Worm (Caenorhabditis elegans) whole organism, young adult: ENCODE data around the gene fbxc-34.
A peak's percentile ranks its signal among the peaks of the same experiment; 100 is the strongest.
"Not testable (repeated sequence)": the region's sequence is repeated elsewhere in the genome, so short reads cannot be mapped to it uniquely, and the experiment has no call there.

ENCODE experiments used
- C06A6.2 ChIP-seq: fragments of 200-800 bp; sonication (Bioruptor generic); conservative IDR thresholded peaks from 2 replicates; pipeline ENCODE4 v1.3.6; 2022; ENCODE audit warnings: missing genetic modification characterization, missing compliant biosample characterization
- C17E4.6 ChIP-seq: fragments of 200-800 bp; sonication (Bioruptor generic); IDR thresholded peaks from 2 replicates; pipeline ENCODE4 v1.3.6; 2022; ENCODE audit warnings: missing genetic modification reagents, missing genetic modification characterization, missing compliant biosample characterization
- F22D6.2 ChIP-seq: sonication (generic microtip); optimal IDR thresholded peaks from 2 replicates; lab custom pipeline; 2016; ENCODE audit warnings: mild to moderate bottlenecking, missing genetic modification characterization, missing compliant biosample characterization
- F33H1.4 ChIP-seq: fragments of 200-800 bp; sonication (Bioruptor generic); IDR thresholded peaks from 2 replicates; pipeline ENCODE4 v1.3.6; 2022; ENCODE audit warnings: missing genetic modification reagents, missing genetic modification characterization, missing compliant biosample characterization
- F57A8.1 ChIP-seq: fragments of 200-800 bp; sonication (Bioruptor generic); optimal IDR thresholded peaks from 2 replicates; lab custom pipeline; 2018; ENCODE audit warnings: mild to moderate bottlenecking, missing genetic modification characterization, moderate library complexity, missing compliant biosample characterization
- T07F8.4 ChIP-seq: sonication (generic microtip); optimal IDR thresholded peaks from 2 replicates; lab custom pipeline; 2016; ENCODE audit warnings: mild to moderate bottlenecking, missing genetic modification characterization, moderate library complexity, missing compliant biosample characterization
- T26A5.8 ChIP-seq: sonication (generic microtip); optimal IDR thresholded peaks from 2 replicates; lab custom pipeline; 2016; ENCODE audit warnings: missing genetic modification characterization, missing compliant biosample characterization
- Y79H2A.3 ChIP-seq: fragments of 200-800 bp; sonication (Bioruptor generic); conservative IDR thresholded peaks from 2 replicates; pipeline ENCODE4 v1.3.6; 2022; ENCODE audit warnings: missing genetic modification reagents, missing genetic modification characterization, missing compliant biosample characterization
- aptf-2 ChIP-seq: fragments of 200-800 bp; sonication (Bioruptor generic); conservative IDR thresholded peaks from 2 replicates; pipeline ENCODE4 v1.3.6; 2022; ENCODE audit warnings: missing genetic modification reagents, missing genetic modification characterization, missing compliant biosample characterization
- athp-1 ChIP-seq: sonication (generic microtip); optimal IDR thresholded peaks from 2 replicates; lab custom pipeline; 2017; ENCODE audit warnings: mild to moderate bottlenecking, missing genetic modification characterization, missing compliant biosample characterization
- bed-1 ChIP-seq: fragments of 200-800 bp; sonication (Bioruptor generic); IDR thresholded peaks from 2 replicates; pipeline ENCODE4 v1.3.6; 2022; ENCODE audit warnings: missing genetic modification reagents, missing genetic modification characterization, missing compliant biosample characterization
- cebp-2 ChIP-seq: fragments of 200-800 bp; sonication (Bioruptor generic); IDR thresholded peaks from 2 replicates; pipeline ENCODE4 v1.3.6; 2022; ENCODE audit warnings: missing genetic modification characterization, missing compliant biosample characterization
- ceh-40 ChIP-seq: fragments of 200-800 bp; sonication (Bioruptor generic); IDR thresholded peaks from 2 replicates; pipeline ENCODE4 v1.3.6; 2022; ENCODE audit warnings: missing genetic modification characterization, missing compliant biosample characterization
- ceh-91 ChIP-seq: fragments of 200-800 bp; sonication (Bioruptor generic); IDR thresholded peaks from 2 replicates; pipeline ENCODE4 v1.3.6; 2022; ENCODE audit warnings: missing genetic modification reagents, missing genetic modification characterization, missing compliant biosample characterization
- efl-1 ChIP-seq: fragments of 150-350 bp; optimal IDR thresholded peaks from 2 replicates; lab custom pipeline; 2014; ENCODE audit warnings: missing biosample characterization, missing genetic modification reagents, missing genetic modification characterization
- ekl-4 ChIP-seq: fragments of 200-800 bp; sonication (Bioruptor generic); IDR thresholded peaks from 2 replicates; pipeline ENCODE4 v1.3.6; 2022; ENCODE audit warnings: missing genetic modification reagents, missing genetic modification characterization, missing compliant biosample characterization
- fkh-3 ChIP-seq: sonication (generic microtip); optimal IDR thresholded peaks from 2 replicates; lab custom pipeline; 2016; ENCODE audit warnings: mild to moderate bottlenecking, missing genetic modification characterization, missing compliant biosample characterization
- hlh-12 ChIP-seq: sonication (generic microtip); optimal IDR thresholded peaks from 2 replicates; lab custom pipeline; 2016; ENCODE audit warnings: missing genetic modification characterization, missing compliant biosample characterization
- hmg-1.2 ChIP-seq: fragments of 200-800 bp; sonication (Bioruptor generic); IDR thresholded peaks from 2 replicates; pipeline ENCODE4 v1.3.6; 2022; ENCODE audit warnings: missing genetic modification reagents, missing genetic modification characterization, missing compliant biosample characterization
- hmg-20 ChIP-seq: fragments of 200-800 bp; sonication (Bioruptor generic); IDR thresholded peaks from 2 replicates; pipeline ENCODE4 v1.3.6; 2022; ENCODE audit warnings: missing genetic modification reagents, missing genetic modification characterization, missing compliant biosample characterization
- hsf-1 ChIP-seq: fragments of 200-800 bp; sonication (Bioruptor generic); IDR thresholded peaks from 2 replicates; pipeline ENCODE4 v1.3.6; 2022; ENCODE audit warnings: missing genetic modification reagents, missing genetic modification characterization, missing compliant biosample characterization
- lag-1 ChIP-seq: fragments of 200-800 bp; sonication (Bioruptor generic); IDR thresholded peaks from 2 replicates; pipeline ENCODE4 v1.3.6; 2022; ENCODE audit warnings: missing genetic modification reagents, missing genetic modification characterization, missing compliant biosample characterization
- let-526 ChIP-seq: fragments of 200-800 bp; sonication (Bioruptor generic); IDR thresholded peaks from 2 replicates; pipeline ENCODE4 v1.3.6; 2022; ENCODE audit warnings: missing genetic modification reagents, missing genetic modification characterization, missing compliant biosample characterization
- madf-6 ChIP-seq: fragments of 200-800 bp; sonication (Bioruptor generic); IDR thresholded peaks from 2 replicates; pipeline ENCODE4 v1.3.6; 2022; ENCODE audit warnings: missing genetic modification reagents, missing genetic modification characterization, missing compliant biosample characterization
- nfya-2 ChIP-seq: fragments of 200-800 bp; sonication (Bioruptor generic); IDR thresholded peaks from 2 replicates; pipeline ENCODE4 v1.3.6; 2022; ENCODE audit warnings: missing genetic modification reagents, missing genetic modification characterization, missing compliant biosample characterization
- nfyb-1 ChIP-seq: fragments of 200-800 bp; sonication (Bioruptor generic); IDR thresholded peaks from 2 replicates; pipeline ENCODE4 v1.3.6; 2022; ENCODE audit warnings: missing genetic modification reagents, missing genetic modification characterization, missing compliant biosample characterization
- nhr-120 ChIP-seq: fragments of 200-800 bp; sonication (Bioruptor generic); IDR thresholded peaks from 2 replicates; pipeline ENCODE4 v1.3.6; 2022; ENCODE audit warnings: missing genetic modification characterization, missing compliant biosample characterization
- nhr-80 ChIP-seq: sonication (generic microtip); optimal IDR thresholded peaks from 2 replicates; lab custom pipeline; 2016; ENCODE audit warnings: missing genetic modification characterization, missing compliant biosample characterization
- pbrm-1 ChIP-seq: fragments of 200-800 bp; sonication (Bioruptor generic); IDR thresholded peaks from 2 replicates; pipeline ENCODE4 v1.3.6; 2022; ENCODE audit warnings: missing genetic modification reagents, missing genetic modification characterization, missing compliant biosample characterization
- sea-2 ChIP-seq: fragments of 200-800 bp; sonication (Bioruptor generic); IDR thresholded peaks from 2 replicates; pipeline ENCODE4 v1.3.6; 2022; ENCODE audit warnings: missing genetic modification characterization, missing compliant biosample characterization
- snpc-1.1 ChIP-seq: sonication (generic microtip); optimal IDR thresholded peaks from 2 replicates; lab custom pipeline; 2017; ENCODE audit warnings: missing genetic modification characterization, mild to moderate bottlenecking, missing compliant biosample characterization, antibody characterized with exemption, moderate library complexity, missing genotype, missing genetic modification reagents; ENCODE audit not compliant: insufficient read depth
- snpc-1.3 ChIP-seq: sonication (generic microtip); optimal IDR thresholded peaks from 2 replicates; lab custom pipeline; 2017; ENCODE audit warnings: missing genetic modification characterization, mild to moderate bottlenecking, missing compliant biosample characterization, antibody characterized with exemption, moderate library complexity, missing genotype, missing genetic modification reagents; ENCODE audit not compliant: insufficient read depth
- snpc-3.4 ChIP-seq: sonication (generic microtip); optimal IDR thresholded peaks from 2 replicates; lab custom pipeline; 2017; ENCODE audit warnings: missing genetic modification characterization, mild to moderate bottlenecking, missing compliant biosample characterization, antibody characterized with exemption, moderate library complexity, missing genotype, missing genetic modification reagents
- snpc-4 ChIP-seq, 5 experiments: fragments of 150-350 bp in 1 of 5; sonication (generic microtip) in 4 of 5; optimal IDR thresholded peaks; 2 replicates each; lab custom pipeline; 2014 to 2018; ENCODE audit warnings: missing genetic modification characterization in 5 of 5, missing biosample characterization in 3 of 5, antibody characterized with exemption in 2 of 5, mild to moderate bottlenecking in 2 of 5, missing compliant biosample characterization in 2 of 5, missing genotype in 2 of 5, moderate library complexity in 2 of 5, missing genetic modification reagents in 1 of 5
- tbx-9 ChIP-seq: sonication (generic microtip); optimal IDR thresholded peaks from 2 replicates; lab custom pipeline; 2016; ENCODE audit warnings: borderline replicate concordance, missing genetic modification characterization, inconsistent platforms, missing compliant biosample characterization
- unc-130 ChIP-seq: sonication (generic microtip); optimal IDR thresholded peaks from 2 replicates; lab custom pipeline; 2016; ENCODE audit warnings: missing genetic modification reagents, missing genetic modification characterization, missing compliant biosample characterization
- ztf-22 ChIP-seq: fragments of 200-800 bp; sonication (Bioruptor generic); optimal IDR thresholded peaks from 2 replicates; lab custom pipeline; 2018; ENCODE audit warnings: mild to moderate bottlenecking, missing genetic modification characterization, moderate library complexity, missing compliant biosample characterization

fbxc-34 gene

DNA sequence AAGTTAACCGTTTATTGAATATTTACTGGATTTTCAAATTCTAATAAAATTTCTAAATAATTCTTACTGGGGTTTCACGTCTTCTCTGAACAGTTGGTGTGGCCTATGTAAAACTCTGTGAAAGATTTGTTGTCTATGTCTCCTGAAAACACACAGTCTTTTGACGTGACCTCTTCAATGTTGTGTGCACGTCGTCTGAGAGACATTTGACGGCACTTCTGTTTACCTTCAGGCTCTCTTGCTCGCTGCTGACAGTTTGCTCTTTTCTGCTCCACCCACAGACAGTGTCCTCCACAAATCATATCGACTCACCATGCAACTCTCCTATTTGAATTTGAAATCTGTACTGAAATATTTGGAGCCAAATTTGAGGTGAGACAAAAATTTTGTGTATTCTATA is at the start of gene fbxc-34:
TSS of gene fbxc-34 (plus strand) at position 301 of the 400 bp plus-strand sequence.
- TF ChIP-seq pbrm-1; T07F8.4 (tag; lab: Kevin White, UChicago); ekl-4 (GFP tag; lab: Robert Waterston, UW): not testable (repeated sequence)

DNA sequence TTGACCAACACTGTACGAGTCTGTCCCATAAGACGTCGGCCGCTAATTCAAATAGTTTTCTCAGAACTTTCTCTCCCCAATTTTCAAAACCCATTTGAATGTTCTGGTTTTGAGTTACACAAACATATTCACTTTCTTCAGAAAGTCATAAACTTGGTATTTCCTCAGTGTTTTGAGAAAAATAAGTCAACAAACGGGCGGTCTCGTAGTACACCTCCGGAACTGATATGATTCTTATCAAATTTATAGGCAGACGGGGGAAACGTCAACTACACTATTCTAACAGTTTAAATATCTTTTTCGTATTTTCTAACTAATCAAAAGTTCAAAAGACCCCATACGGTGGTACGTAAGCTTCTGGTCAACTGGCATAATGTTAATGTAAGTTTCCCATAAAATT is 46.8 kb upstream of the fbxc-34 start:
- peak; percentile 28 for TF ChIP-seq nhr-80 (tag; lab: Kevin White, UChicago)
- no peak for TF ChIP-seq lag-1 (GFP tag; lab: Robert Waterston, UW)
- no peak for TF ChIP-seq Y79H2A.3 (GFP tag; lab: Robert Waterston, UW)
- TF ChIP-seq snpc-4 (GFP tag; optimal IDR thresholded peaks at IDR 0.05; lab: Kevin White, UChicago) = no peak
- TF ChIP-seq snpc-4 (tag; optimal IDR thresholded peaks at IDR 0.05; lab: Kevin White, UChicago) = peak in 1 of 4 experiments; percentile 54
- no peak for TF ChIP-seq nfyb-1 (GFP tag; lab: Robert Waterston, UW)
- TF ChIP-seq tbx-9 (tag; lab: Kevin White, UChicago) = no peak
- TF ChIP-seq sea-2 (GFP tag; lab: Robert Waterston, UW) = no peak
- TF ChIP-seq ceh-91 (GFP tag; lab: Robert Waterston, UW) = no peak

DNA sequence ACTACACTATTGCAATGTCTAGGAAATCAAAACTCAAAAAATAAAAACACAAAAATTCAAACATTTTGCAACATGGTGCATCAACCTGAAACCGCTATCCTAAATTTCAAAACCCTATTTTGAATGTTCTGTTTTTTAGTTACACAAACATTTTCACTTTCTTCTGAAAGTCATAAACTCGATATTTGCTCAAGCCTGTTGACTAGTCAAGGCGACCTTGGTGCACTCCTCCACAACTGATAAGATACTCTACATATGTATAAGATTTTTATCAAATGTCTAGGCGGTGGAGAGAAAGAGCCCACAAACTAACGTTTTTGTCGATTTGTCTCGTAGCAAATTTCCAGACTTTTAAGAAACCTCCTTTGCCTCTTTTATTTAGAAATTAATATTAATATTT is 42.9 kb upstream of the fbxc-34 start, which contains the start of gene T07D3.4:
TSS of gene T07D3.4 (plus strand) at position 286 of the 400 bp plus-strand sequence.
- TF ChIP-seq aptf-2 (GFP tag; lab: Robert Waterston, UW) = no peak
- TF ChIP-seq nhr-80 (tag; lab: Kevin White, UChicago) = peak; percentile 70

DNA sequence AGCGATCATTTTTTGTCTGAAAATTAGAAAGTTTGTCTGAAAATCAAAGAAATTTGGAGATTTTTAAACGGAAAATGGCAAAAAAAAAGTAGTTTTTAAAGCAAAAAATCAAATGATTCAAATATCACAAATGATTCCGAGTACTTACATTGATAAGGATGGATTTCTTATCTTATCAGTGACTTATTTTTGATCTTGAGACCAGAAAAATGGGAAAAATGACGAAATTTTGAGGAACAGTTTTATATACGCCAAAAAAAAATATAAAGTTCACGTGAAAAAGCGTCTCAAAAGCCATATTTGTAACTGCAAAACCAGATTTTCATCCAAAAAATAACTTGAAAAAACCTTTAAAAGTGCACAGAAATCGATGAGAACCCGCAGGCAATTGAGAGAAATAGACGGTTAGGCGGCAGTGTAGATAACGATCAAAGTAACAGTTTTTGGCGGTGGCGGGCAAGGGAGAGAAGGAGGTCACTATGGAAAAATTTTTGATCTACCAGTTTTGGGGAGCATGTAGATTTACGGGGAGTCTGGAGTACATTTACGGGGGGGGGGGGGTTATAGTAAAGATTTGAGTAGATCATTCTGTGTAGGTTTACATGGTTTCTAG is 30.1 kb upstream of the fbxc-34 start, which contains the start of gene T07D3.9:
TSS of gene T07D3.9 (minus strand) at position 194 of the 613 bp plus-strand sequence.
- TF ChIP-seq C06A6.2 (GFP tag; lab: Robert Waterston, UW) = no peak
- no peak for TF ChIP-seq F33H1.4 (GFP tag; lab: Robert Waterston, UW)
- TF ChIP-seq fkh-3 (tag; lab: Kevin White, UChicago) = no peak
- TF ChIP-seq hsf-1 (GFP tag; lab: Robert Waterston, UW) = no peak
- no peak for TF ChIP-seq bed-1 (GFP tag; lab: Robert Waterston, UW)
- no peak for TF ChIP-seq T07F8.4 (tag; lab: Kevin White, UChicago)
- no peak for TF ChIP-seq nhr-120 (GFP tag; lab: Robert Waterston, UW)
- TF ChIP-seq F57A8.1 (GFP tag; lab: Kevin White, UChicago) = no peak
- no peak for TF ChIP-seq ztf-22
- no peak for TF ChIP-seq T26A5.8 (tag; lab: Kevin White, UChicago)
- TF ChIP-seq nfya-2 = no peak
- TF ChIP-seq madf-6 = peak; percentile 59; the same call in 1 of the 2 replicates
- no peak for TF ChIP-seq athp-1 (tag; lab: Kevin White, UChicago)
- no peak for TF ChIP-seq ceh-40 (GFP tag; lab: Robert Waterston, UW)
- TF ChIP-seq hmg-1.2 = peak; percentile 55; the same call in 1 of the 2 replicates
- no peak for TF ChIP-seq snpc-1.3 (tag; lab: Kevin White, UChicago)
- TF ChIP-seq snpc-3.4 (tag; lab: Kevin White, UChicago) = no peak
- no peak for TF ChIP-seq unc-130 (GFP tag; lab: Kevin White, UChicago)
- no peak for TF ChIP-seq pbrm-1
- TF ChIP-seq F22D6.2 (tag; lab: Kevin White, UChicago) = no peak
- no peak for TF ChIP-seq snpc-1.1 (tag; lab: Kevin White, UChicago)
- TF ChIP-seq nhr-80 (tag; lab: Kevin White, UChicago) = peak; percentile 55
- TF ChIP-seq cebp-2 (GFP tag; lab: Robert Waterston, UW) = no peak
- no peak for TF ChIP-seq C17E4.6 (GFP tag; lab: Robert Waterston, UW)
- TF ChIP-seq hmg-20 (GFP tag; lab: Robert Waterston, UW) = no peak
- TF ChIP-seq efl-1 (GFP tag; lab: Kevin White, UChicago) = peak; percentile 51
- no peak for TF ChIP-seq hlh-12
- no peak for TF ChIP-seq ekl-4 (GFP tag; lab: Robert Waterston, UW)
- no peak for TF ChIP-seq let-526 (GFP tag; lab: Robert Waterston, UW)
